Worm (Caenorhabditis elegans) whole organism, late embryonic: ENCODE results near the gene asp-18.

Experiments used
- ahr-1 ChIP-seq: sonication (generic microtip); optimal IDR thresholded peaks from 2 replicates; lab custom pipeline; 2016; ENCODE audit warnings: missing genetic modification characterization, missing compliant biosample characterization
- lin-11 ChIP-seq: fragments of 200-800 bp; sonication (Bioruptor generic); optimal IDR thresholded peaks from 2 replicates; lab custom pipeline; 2018; ENCODE audit warnings: mild to moderate bottlenecking, missing genetic modification characterization, missing compliant biosample characterization

- TF ChIP-seq ahr-1 (tag; lab: Kevin White, UChicago) (no peak), lin-11 (no peak)
Measured at ce11 chrV:18753036-18753435, 21.6 kb upstream of the asp-18 start, which contains the start of gene F11D11.6.
